Worm (Caenorhabditis elegans): ENCODE results near the gene nucl-1.

Gene nucl-1

ce11 chrIV:8259904-8260303 is 29.4 kb downstream of the nucl-1 start, which contains the start of gene K07H8.7:
TSS of gene K07H8.7 (minus strand) at chrIV:8260004.
- TF ChIP-seq mls-2 (tag; optimal IDR thresholded peaks at IDR 0.05) (no peak), nhr-12 (tag; optimal IDR thresholded peaks at IDR 0.05) (no peak), lin-13 (tag; optimal IDR thresholded peaks at IDR 0.05) (no peak), elt-1 (tag; optimal IDR thresholded peaks at IDR 0.05; ENCODE audit: borderline replicate concordance, insufficient read depth) (no peak), cnd-1 (tag; optimal IDR thresholded peaks at IDR 0.05) (no peak), sptf-1 (tag; optimal IDR thresholded peaks at IDR 0.05) (no peak), tbx-8 (GFP tag; optimal IDR thresholded peaks at IDR 0.05) (no peak), ceh-83 (GFP tag; optimal IDR thresholded peaks at IDR 0.05) (no peak), ceh-43 (GFP tag; optimal IDR thresholded peaks at IDR 0.05) (no peak), drap-1 (GFP tag; optimal IDR thresholded peaks at IDR 0.05) (no peak), nhr-76 (tag; optimal IDR thresholded peaks at IDR 0.05) (no peak), ces-1 (GFP tag; optimal IDR thresholded peaks at IDR 0.05) (no peak), sem-2 (GFP tag; optimal IDR thresholded peaks at IDR 0.05) (no peak), flh-1 (GFP tag; optimal IDR thresholded peaks at IDR 0.05) (no peak)

DNA sequence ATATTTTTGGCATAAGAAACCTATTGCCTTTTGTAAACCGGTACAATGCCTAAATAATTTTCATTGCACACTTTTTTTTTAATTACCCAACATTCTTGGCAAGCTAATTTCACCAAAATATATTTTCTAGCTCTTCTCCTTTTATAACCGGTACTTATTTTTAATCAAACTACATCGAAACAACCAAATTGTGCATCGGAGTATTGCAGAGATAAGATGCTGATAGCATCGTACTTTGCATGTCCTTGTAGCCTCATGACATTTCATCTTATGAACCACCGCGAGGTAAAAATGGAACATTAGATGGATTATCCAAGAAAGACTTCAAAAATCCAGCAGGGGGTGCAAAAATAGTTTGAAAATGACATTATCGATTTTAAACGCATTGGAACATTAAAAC is 34.1 kb downstream of the nucl-1 start:
- TF ChIP-seq nhr-12 (tag; optimal IDR thresholded peaks at IDR 0.05) (no peak), sptf-1 (tag; optimal IDR thresholded peaks at IDR 0.05) (no peak), elt-1 (tag; optimal IDR thresholded peaks at IDR 0.05; ENCODE audit: borderline replicate concordance, insufficient read depth) (peak; percentile 56), snpc-4 (tag; optimal IDR thresholded peaks at IDR 0.05) (no peak), M03D4.4 (tag; optimal IDR thresholded peaks at IDR 0.05) (no peak), elt-3 (tag; optimal IDR thresholded peaks at IDR 0.05) (no peak), ceh-83 (GFP tag; optimal IDR thresholded peaks at IDR 0.05) (no peak), ham-2 (GFP tag; optimal IDR thresholded peaks at IDR 0.05) (no peak)

- TF ChIP-seq pha-4 (tag; optimal IDR thresholded peaks at IDR 0.05), result no peak
- TF ChIP-seq elt-1 (tag; optimal IDR thresholded peaks at IDR 0.05; ENCODE audit: borderline replicate concordance, insufficient read depth), result peak; percentile 16
Observed at ce11 chrIV:8254193-8254592, 35.1 kb downstream of the nucl-1 start.

DNA sequence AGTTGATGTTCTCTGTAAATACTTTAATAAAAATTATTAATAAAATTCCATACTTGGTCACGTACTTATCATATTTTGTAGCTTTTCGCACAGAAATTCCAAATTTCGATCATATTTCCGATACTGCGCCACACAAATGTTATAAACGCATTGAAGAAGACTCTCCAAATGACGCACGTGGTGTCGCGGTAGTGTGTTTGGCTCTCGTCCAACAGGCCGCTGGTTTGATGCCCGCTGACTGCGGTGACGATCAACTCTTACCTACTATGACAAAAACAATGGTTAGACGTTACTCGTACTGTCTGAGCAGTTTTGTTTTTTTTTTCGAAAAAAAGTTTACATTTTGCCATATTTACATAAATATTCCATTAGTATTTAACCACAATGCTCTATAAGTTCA is 36.5 kb downstream of the nucl-1 start:
- TF ChIP-seq unc-120 (tag; optimal IDR thresholded peaks at IDR 0.05; ENCODE audit: poor library complexity, severe bottlenecking) (peak; percentile 97), ces-1 (GFP tag; optimal IDR thresholded peaks at IDR 0.05) (peak; percentile 2), mls-2 (tag; optimal IDR thresholded peaks at IDR 0.05) (peak; percentile 98), elt-3 (tag; optimal IDR thresholded peaks at IDR 0.05) (peak; percentile 77), mab-5 (tag; optimal IDR thresholded peaks at IDR 0.05) (no peak), lin-32 (GFP tag; optimal IDR thresholded peaks at IDR 0.05) (peak; percentile 97), nhr-76 (tag; optimal IDR thresholded peaks at IDR 0.05) (peak; percentile 49), nhr-237 (tag; optimal IDR thresholded peaks at IDR 0.05) (peak; percentile 23), nhr-2 (tag; optimal IDR thresholded peaks at IDR 0.05) (no peak), ceh-43 (GFP tag; optimal IDR thresholded peaks at IDR 0.05) (peak; percentile 95), mep-1 (tag; optimal IDR thresholded peaks at IDR 0.05) (peak; percentile 73), unc-62 (GFP tag; optimal IDR thresholded peaks at IDR 0.05) (peak; percentile 64), ceh-39 (tag; optimal IDR thresholded peaks at IDR 0.05) (no peak), pha-4 (tag; optimal IDR thresholded peaks at IDR 0.05) (peak; percentile 86), zip-8 (tag; optimal IDR thresholded peaks at IDR 0.05) (no peak), blmp-1 (tag; optimal IDR thresholded peaks at IDR 0.05) (peak; percentile 5), snpc-4 (tag; optimal IDR thresholded peaks at IDR 0.05) (no peak), nhr-28 (tag; optimal IDR thresholded peaks at IDR 0.05) (peak; percentile 80), cnd-1 (tag; optimal IDR thresholded peaks at IDR 0.05) (peak; percentile 97), hlh-1 (tag; optimal IDR thresholded peaks at IDR 0.05) (peak; percentile 45), lin-13 (tag; optimal IDR thresholded peaks at IDR 0.05) (peak; percentile 30), unc-39 (tag; optimal IDR thresholded peaks at IDR 0.05) (peak; percentile 68), ztf-11 (tag; optimal IDR thresholded peaks at IDR 0.05) (peak; percentile 15), flh-1 (GFP tag; optimal IDR thresholded peaks at IDR 0.05) (peak; percentile 92), drap-1 (GFP tag; optimal IDR thresholded peaks at IDR 0.05) (peak; percentile 98), bed-3 (GFP tag; optimal IDR thresholded peaks at IDR 0.05) (peak; percentile 94), tbx-8 (GFP tag; optimal IDR thresholded peaks at IDR 0.05) (peak; percentile 92), sptf-1 (tag; optimal IDR thresholded peaks at IDR 0.05) (peak; percentile 98), ceh-83 (GFP tag; optimal IDR thresholded peaks at IDR 0.05) (peak; percentile 99), ham-2 (GFP tag; optimal IDR thresholded peaks at IDR 0.05) (peak; percentile 89), sem-2 (GFP tag; optimal IDR thresholded peaks at IDR 0.05) (peak; percentile 95), elt-1 (tag; optimal IDR thresholded peaks at IDR 0.05; ENCODE audit: borderline replicate concordance, insufficient read depth) (peak; percentile 66), M03D4.4 (tag; optimal IDR thresholded peaks at IDR 0.05) (peak; percentile 97), lsy-2 (tag; optimal IDR thresholded peaks at IDR 0.05) (peak; percentile 47), nhr-12 (tag; optimal IDR thresholded peaks at IDR 0.05) (peak; percentile 5)

Data from whole organism, mixed stage, embryonic.